Worm (Caenorhabditis elegans) whole organism, L4 larva: ENCODE data around the gene Y55F3AM.9.

ENCODE experiments used
- ZK546.5 ChIP-seq, 2 experiments: sonication (generic microtip); optimal IDR thresholded peaks; 2 replicates each; lab custom pipeline; 2017; ENCODE audit warnings: missing biosample characterization in 2 of 2, missing genetic modification characterization in 2 of 2
- ceh-20 ChIP-seq: fragments of 200-800 bp; sonication (Bioruptor generic); IDR thresholded peaks from 2 replicates; pipeline ENCODE4 v1.3.6; 2022; ENCODE audit warnings: missing genetic modification reagents, missing genetic modification characterization, missing compliant biosample characterization
- ctbp-1 ChIP-seq: fragments of 200-800 bp; sonication (Bioruptor generic); IDR thresholded peaks from 2 replicates; pipeline ENCODE4 v1.3.6; 2022; ENCODE audit warnings: missing genetic modification reagents, missing genetic modification characterization, missing compliant biosample characterization
- dmd-9 ChIP-seq: fragments of 200-800 bp; sonication (Bioruptor generic); IDR thresholded peaks from 2 replicates; pipeline ENCODE4 v1.3.6; 2022; ENCODE audit warnings: missing genetic modification reagents, missing genetic modification characterization, missing compliant biosample characterization
- hif-1 ChIP-seq, 2 experiments: sonication (generic microtip); optimal IDR thresholded peaks; 2 replicates each; lab custom pipeline; 2016 to 2017; ENCODE audit warnings: missing compliant biosample characterization in 2 of 2, missing genetic modification characterization in 2 of 2, missing genetic modification reagents in 2 of 2, missing genotype in 2 of 2, mild to moderate bottlenecking in 1 of 2
- pha-4 ChIP-seq, 2 experiments: fragments of 150-350 bp in 1 of 2; fragments of 200-800 bp in 1 of 2; sonication (Bioruptor generic) in 1 of 2; IDR thresholded peaks in 1 of 2; optimal IDR thresholded peaks in 1 of 2; 2 replicates each; pipeline versions ENCODE4 v1.3.6 to Lab custom; 2014 to 2022; ENCODE audit warnings: missing genetic modification characterization in 2 of 2, missing genetic modification reagents in 2 of 2, missing biosample characterization in 1 of 2, missing compliant biosample characterization in 1 of 2
- unc-39 ChIP-seq: sonication (generic microtip); optimal IDR thresholded peaks from 2 replicates; lab custom pipeline; 2017; ENCODE audit warnings: missing biosample characterization, missing genetic modification characterization

- TF ChIP-seq ceh-20 (GFP tag; lab: Robert Waterston, UW) (no peak), pha-4 (GFP tag; IDR thresholded peaks at IDR 0.05; lab: Robert Waterston, UW) (no peak), pha-4 (tag; optimal IDR thresholded peaks at IDR 0.05; lab: Kevin White, UChicago) (no peak), ZK546.5 (tag; optimal IDR thresholded peaks at IDR 0.05; lab: Kevin White, UChicago) (no peak), unc-39 (tag; lab: Kevin White, UChicago) (no peak), ctbp-1 (GFP tag; lab: Robert Waterston, UW) (no peak), hif-1 (tag; optimal IDR thresholded peaks at IDR 0.05; lab: Kevin White, UChicago) (no peak), dmd-9 (no peak)
Measured at ce11 chrIV:990352-990751, 19.2 kb downstream of the Y55F3AM.9 start, which contains the start of gene egrh-2.
